Fruit fly (Drosophila melanogaster) whole organism, embryonic: ENCODE results near the gene CG5104.
A peak's percentile ranks its signal among the peaks of the same experiment; 100 is the strongest.

Experiments
- Adf1 ChIP-seq: fragments of 200-800 bp; sonication (Bioruptor generic); IDR thresholded peaks from 2 replicates; pipeline ENCODE4 v1.3.6; 2022; ENCODE audit warnings: missing biosample characterization, missing genetic modification characterization
- Antp ChIP-seq: fragments of 200-800 bp; sonication (Bioruptor generic); optimal IDR thresholded peaks from 3 replicates; lab custom pipeline; 2016; ENCODE audit warnings: missing biosample characterization, missing genetic modification characterization
- B-H1 ChIP-seq: fragments of 200-800 bp; sonication (Bioruptor generic); IDR thresholded peaks from 3 replicates; pipeline ENCODE4 v1.3.6; 2022; ENCODE audit warnings: missing biosample characterization, missing genetic modification characterization
- CG10321 ChIP-seq: fragments of 200-800 bp; sonication (Bioruptor generic); IDR thresholded peaks from 2 replicates; pipeline ENCODE4 v1.3.6; 2022; ENCODE audit warnings: missing biosample characterization, missing genetic modification characterization
- CG12659 ChIP-seq: fragments of 200-800 bp; sonication (Bioruptor generic); optimal IDR thresholded peaks from 3 replicates; lab custom pipeline; 2017; ENCODE audit warnings: mild to moderate bottlenecking, missing biosample characterization, missing genetic modification reagents, missing genetic modification characterization
- CG13287 ChIP-seq: fragments of 200-800 bp; sonication (Bioruptor generic); IDR thresholded peaks from 2 replicates; pipeline ENCODE4 v1.3.6; 2022; ENCODE audit warnings: missing biosample characterization, missing genetic modification characterization; ENCODE audit not compliant: partially characterized antibody
- CG13624 ChIP-seq: fragments of 200-800 bp; sonication (Bioruptor generic); optimal IDR thresholded peaks from 2 replicates; lab custom pipeline; 2016; ENCODE audit warnings: missing biosample characterization, missing genetic modification characterization
- CG15073 ChIP-seq: fragments of 200-800 bp; sonication (Bioruptor generic); optimal IDR thresholded peaks from 2 replicates; lab custom pipeline; 2016; ENCODE audit warnings: missing biosample characterization, missing genetic modification characterization
- CG1603 ChIP-seq: fragments of 200-800 bp; sonication (Bioruptor generic); optimal IDR thresholded peaks from 2 replicates; lab custom pipeline; 2019; ENCODE audit warnings: missing biosample characterization, mild to moderate bottlenecking, missing genetic modification characterization, moderate library complexity
- CG17912 ChIP-seq: fragments of 200-800 bp; sonication (Bioruptor generic); optimal IDR thresholded peaks from 2 replicates; lab custom pipeline; 2018; ENCODE audit warnings: missing biosample characterization, mild to moderate bottlenecking, missing genetic modification characterization
- CG18011 ChIP-seq: fragments of 200-800 bp; sonication (Bioruptor generic); optimal IDR thresholded peaks from 2 replicates; lab custom pipeline; 2017; ENCODE audit warnings: missing biosample characterization, missing genetic modification characterization, mild to moderate bottlenecking, moderate library complexity, missing genotype
- CG1832 ChIP-seq: fragments of 200-800 bp; sonication (Bioruptor generic); optimal IDR thresholded peaks from 2 replicates; lab custom pipeline; 2017; ENCODE audit warnings: missing biosample characterization, mild to moderate bottlenecking, missing genetic modification characterization, inconsistent platforms
- CG18476 ChIP-seq: fragments of 200-800 bp; sonication (Bioruptor generic); optimal IDR thresholded peaks from 2 replicates; lab custom pipeline; 2016; ENCODE audit warnings: missing biosample characterization, mild to moderate bottlenecking, missing genetic modification characterization
- CG34422 ChIP-seq: fragments of 200-800 bp; sonication (Bioruptor generic); IDR thresholded peaks from 3 replicates; pipeline ENCODE4 v1.3.6; 2022; ENCODE audit warnings: missing biosample characterization, missing genetic modification characterization
- CG3995 ChIP-seq: fragments of 200-800 bp; sonication (Bioruptor generic); optimal IDR thresholded peaks from 3 replicates; lab custom pipeline; 2016; ENCODE audit warnings: missing biosample characterization, missing genetic modification characterization
- CG4424 ChIP-seq: fragments of 200-800 bp; sonication (Bioruptor generic); optimal IDR thresholded peaks from 3 replicates; lab custom pipeline; 2016; ENCODE audit warnings: missing biosample characterization, missing genetic modification characterization
- CG4854 ChIP-seq: fragments of 200-800 bp; sonication (Bioruptor generic); optimal IDR thresholded peaks from 2 replicates; lab custom pipeline; 2016; ENCODE audit warnings: missing biosample characterization, missing genetic modification characterization, inconsistent platforms
- CG7839 ChIP-seq: fragments of 200-800 bp; sonication (Bioruptor generic); optimal IDR thresholded peaks from 3 replicates; lab custom pipeline; 2018; ENCODE audit warnings: missing biosample characterization, mild to moderate bottlenecking, missing genetic modification characterization, moderate library complexity
- CG7928 ChIP-seq: fragments of 200-800 bp; sonication (Bioruptor generic); optimal IDR thresholded peaks from 2 replicates; lab custom pipeline; 2017; ENCODE audit warnings: missing biosample characterization, mild to moderate bottlenecking, missing genetic modification characterization
- CG7963 ChIP-seq: fragments of 200-800 bp; sonication (Bioruptor generic); IDR thresholded peaks from 3 replicates; pipeline ENCODE4 v1.3.6; 2022; ENCODE audit warnings: missing biosample characterization, missing genetic modification characterization; ENCODE audit not compliant: partially characterized antibody
- CG8290 ChIP-seq, 3 experiments: fragments of 200-800 bp; sonication (Bioruptor generic); optimal IDR thresholded peaks; 2 replicates each; lab custom pipeline; 2016 to 2019; ENCODE audit warnings: missing biosample characterization in 3 of 3, missing genetic modification characterization in 3 of 3, mild to moderate bottlenecking in 2 of 3, moderate library complexity in 1 of 3
- CG9437 ChIP-seq: fragments of 200-800 bp; sonication (Bioruptor generic); optimal IDR thresholded peaks from 2 replicates; lab custom pipeline; 2018; ENCODE audit warnings: missing biosample characterization, mild to moderate bottlenecking, missing genetic modification characterization
- Camta ChIP-seq: fragments of 200-800 bp; sonication (Bioruptor generic); optimal IDR thresholded peaks from 2 replicates; lab custom pipeline; 2016; ENCODE audit warnings: missing biosample characterization, missing genetic modification characterization
- Dp ChIP-seq: fragments of 200-800 bp; sonication (Bioruptor generic); optimal IDR thresholded peaks from 2 replicates; lab custom pipeline; 2018; ENCODE audit warnings: missing biosample characterization, mild to moderate bottlenecking, missing genetic modification characterization, moderate library complexity
- E2f1 ChIP-seq: fragments of 200-800 bp; sonication (Bioruptor generic); IDR thresholded peaks from 2 replicates; pipeline ENCODE4 v1.3.6; 2022; ENCODE audit warnings: missing biosample characterization, missing genetic modification characterization
- ERR ChIP-seq: fragments of 200-800 bp; sonication (Bioruptor generic); optimal IDR thresholded peaks from 2 replicates; lab custom pipeline; 2016; ENCODE audit warnings: missing biosample characterization, missing genetic modification characterization
- Ets65A ChIP-seq: fragments of 200-800 bp; sonication (Bioruptor generic); peaks from one replicate; lab custom pipeline; 2016; ENCODE audit warnings: missing biosample characterization, missing genetic modification characterization
- Med ChIP-seq: fragments of 200-800 bp; sonication (Bioruptor generic); peaks from one replicate; lab custom pipeline; 2016; ENCODE audit warnings: missing biosample characterization, missing genetic modification characterization, mild to moderate bottlenecking, inconsistent platforms, moderate library complexity
- NFAT ChIP-seq: fragments of 200-800 bp; sonication (Bioruptor generic); IDR thresholded peaks from 2 replicates; pipeline ENCODE4 v1.3.6; 2022; ENCODE audit warnings: missing biosample characterization, missing genetic modification characterization
- Nf-YC ChIP-seq: fragments of 200-800 bp; optimal IDR thresholded peaks from 3 replicates; lab custom pipeline; 2019; ENCODE audit warnings: missing biosample characterization, mild to moderate bottlenecking, missing genetic modification characterization, moderate library complexity
- Rfx ChIP-seq: fragments of 200-800 bp; sonication (Bioruptor generic); IDR thresholded peaks from 2 replicates; pipeline ENCODE4 v1.3.6; 2022; ENCODE audit warnings: missing biosample characterization, missing genetic modification characterization
- Side ChIP-seq: fragments of 200-800 bp; sonication (Bioruptor generic); optimal IDR thresholded peaks from 2 replicates; lab custom pipeline; 2016; ENCODE audit warnings: missing biosample characterization, missing genetic modification characterization
- YL-1 ChIP-seq: fragments of 200-800 bp; sonication (Bioruptor generic); optimal IDR thresholded peaks from 3 replicates; lab custom pipeline; 2017; ENCODE audit warnings: missing biosample characterization, mild to moderate bottlenecking, missing genetic modification characterization
- dpn ChIP-seq, 2 experiments: fragments of 200-800 bp; sonication (Bioruptor generic); optimal IDR thresholded peaks; 3 replicates each; lab custom pipeline; 2016; ENCODE audit warnings: missing biosample characterization in 2 of 2, missing genetic modification characterization in 2 of 2
- fd3F ChIP-seq: fragments of 200-800 bp; sonication (Bioruptor generic); optimal IDR thresholded peaks from 2 replicates; lab custom pipeline; 2018; ENCODE audit warnings: missing biosample characterization, mild to moderate bottlenecking, missing genetic modification characterization, moderate library complexity
- fd64A ChIP-seq: fragments of 200-800 bp; sonication (Bioruptor generic); optimal IDR thresholded peaks from 3 replicates; lab custom pipeline; 2018; ENCODE audit warnings: missing biosample characterization, mild to moderate bottlenecking, missing genetic modification characterization
- gcm ChIP-seq: fragments of 200-800 bp; sonication (Bioruptor generic); optimal IDR thresholded peaks from 2 replicates; lab custom pipeline; 2019; ENCODE audit warnings: missing biosample characterization, mild to moderate bottlenecking, missing genetic modification characterization, moderate library complexity
- grn ChIP-seq: fragments of 200-800 bp; sonication (Bioruptor generic); optimal IDR thresholded peaks from 3 replicates; lab custom pipeline; 2017; ENCODE audit warnings: missing biosample characterization, missing genetic modification characterization
- knrl ChIP-seq: fragments of 200-800 bp; sonication (Bioruptor generic); IDR thresholded peaks from 3 replicates; pipeline ENCODE4 v1.3.6; 2022; ENCODE audit warnings: missing biosample characterization, missing genetic modification characterization; ENCODE audit not compliant: partially characterized antibody
- nerfin-2 ChIP-seq: fragments of 200-800 bp; sonication (Bioruptor generic); IDR thresholded peaks from 2 replicates; pipeline ENCODE4 v1.3.6; 2022; ENCODE audit warnings: missing biosample characterization, missing genetic modification characterization; ENCODE audit not compliant: partially characterized antibody
- phol ChIP-seq: fragments of 200-800 bp; sonication (Bioruptor generic); optimal IDR thresholded peaks from 3 replicates; lab custom pipeline; 2018; ENCODE audit warnings: missing biosample characterization, mild to moderate bottlenecking, missing genetic modification characterization, moderate library complexity
- ro ChIP-seq: fragments of 200-800 bp; sonication (Bioruptor generic); IDR thresholded peaks from 2 replicates; pipeline ENCODE4 v1.3.6; 2022; ENCODE audit warnings: missing biosample characterization, missing genetic modification characterization
- row ChIP-seq: fragments of 200-800 bp; sonication (Bioruptor generic); IDR thresholded peaks from 3 replicates; pipeline ENCODE4 v1.3.6; 2022; ENCODE audit warnings: missing biosample characterization, missing genetic modification characterization
- sd ChIP-seq: fragments of 200-800 bp; sonication (Bioruptor generic); optimal IDR thresholded peaks from 3 replicates; lab custom pipeline; 2018; ENCODE audit warnings: missing biosample characterization, mild to moderate bottlenecking, missing genetic modification characterization, moderate library complexity
- slou ChIP-seq: fragments of 200-800 bp; sonication (Bioruptor generic); optimal IDR thresholded peaks from 3 replicates; lab custom pipeline; 2016; ENCODE audit warnings: missing biosample characterization, missing genetic modification characterization
- stwl ChIP-seq: fragments of 200-800 bp; sonication (Bioruptor generic); optimal IDR thresholded peaks from 3 replicates; lab custom pipeline; 2018; ENCODE audit warnings: missing biosample characterization, mild to moderate bottlenecking, missing genetic modification characterization, moderate library complexity
- tx ChIP-seq: fragments of 200-800 bp; sonication (Bioruptor generic); optimal IDR thresholded peaks from 2 replicates; lab custom pipeline; 2016; ENCODE audit warnings: missing biosample characterization, missing genetic modification characterization
- unc-4 ChIP-seq: fragments of 200-800 bp; sonication (Bioruptor generic); IDR thresholded peaks from 2 replicates; pipeline ENCODE4 v1.3.6; 2022; ENCODE audit warnings: missing biosample characterization, missing genetic modification characterization; ENCODE audit not compliant: partially characterized antibody
- unpg ChIP-seq: fragments of 200-800 bp; sonication (Bioruptor generic); optimal IDR thresholded peaks from 3 replicates; lab custom pipeline; 2018; ENCODE audit warnings: missing biosample characterization, mild to moderate bottlenecking, missing genetic modification characterization, moderate library complexity
- zen ChIP-seq: fragments of 200-800 bp; sonication (Bioruptor generic); optimal IDR thresholded peaks from 3 replicates; lab custom pipeline; 2018; ENCODE audit warnings: missing biosample characterization, mild to moderate bottlenecking, missing genetic modification characterization, moderate library complexity

The CG5104 gene

dm6 chr3L:20491525-20492132 is 29.2 kb upstream of the CG5104 start, which contains the start of gene ND-39 (continued):
- no peak for TF ChIP-seq phol (tag; lab: Kevin White, UChicago)
- no peak for TF ChIP-seq CG7839 (tag; lab: Kevin White, UChicago)
- no peak for TF ChIP-seq Ets65A (GFP tag; lab: Kevin White, UChicago)
- no peak for TF ChIP-seq tx (GFP tag; lab: Kevin White, UChicago)
- TF ChIP-seq NFAT (GFP tag; lab: Robert Waterston, UW) = no peak
- TF ChIP-seq CG17912 (GFP tag; lab: Kevin White, UChicago) = no peak
- no peak for TF ChIP-seq Antp (GFP tag; lab: Kevin White, UChicago)
- peak; percentile 49 for TF ChIP-seq stwl (tag; lab: Kevin White, UChicago)
- no peak for TF ChIP-seq CG15073 (GFP tag; lab: Kevin White, UChicago)
- TF ChIP-seq gcm = no peak
- TF ChIP-seq ro (GFP tag; lab: Robert Waterston, UW) = no peak
- TF ChIP-seq CG9437 = no peak
- no peak for TF ChIP-seq Side (GFP tag; lab: Kevin White, UChicago)
- no peak for TF ChIP-seq CG18011 (GFP tag; lab: Kevin White, UChicago)
- TF ChIP-seq Med (GFP tag; lab: Kevin White, UChicago) = peak; percentile 42
- peak; percentile 10; the same call in 1 of the 3 replicates for TF ChIP-seq knrl (GFP tag; lab: Robert Waterston, UW)
- no peak for TF ChIP-seq Nf-YC (tag; lab: Kevin White, UChicago)
- TF ChIP-seq zen (tag; lab: Kevin White, UChicago) = no peak
- no peak for TF ChIP-seq E2f1 (GFP tag; lab: Robert Waterston, UW)
- TF ChIP-seq Camta (GFP tag; lab: Kevin White, UChicago) = no peak
- peak; percentile 17 for TF ChIP-seq sd (tag; lab: Kevin White, UChicago)
- no peak for TF ChIP-seq CG4854 (GFP tag; lab: Kevin White, UChicago)
- TF ChIP-seq fd64A (GFP tag; lab: Kevin White, UChicago) = no peak
- TF ChIP-seq CG1603 = peak; percentile 1
- no peak for TF ChIP-seq unpg (GFP tag; lab: Kevin White, UChicago)
- no peak for TF ChIP-seq CG8290 (GFP tag; optimal IDR thresholded peaks at IDR 0.05; lab: Kevin White, UChicago)
- peak in 1 of 2 experiments; percentile 29 for TF ChIP-seq CG8290 (tag; optimal IDR thresholded peaks at IDR 0.05; lab: Kevin White, UChicago)
- peak; percentile 65 for TF ChIP-seq Dp (GFP tag; lab: Kevin White, UChicago)
- no peak for TF ChIP-seq CG18476 (GFP tag; lab: Kevin White, UChicago)
- TF ChIP-seq Rfx (GFP tag; lab: Robert Waterston, UW) = no peak
- peak; percentile 94 for TF ChIP-seq grn (GFP tag; lab: Kevin White, UChicago)
- TF ChIP-seq unc-4 (GFP tag; lab: Robert Waterston, UW) = peak; percentile 35; the same call in 1 of the 2 replicates
- TF ChIP-seq CG7963 (GFP tag; lab: Robert Waterston, UW) = no peak
- TF ChIP-seq ERR (GFP tag; lab: Kevin White, UChicago) = no peak
- no peak for TF ChIP-seq YL-1 (GFP tag; lab: Kevin White, UChicago)
- no peak for TF ChIP-seq Adf1 (GFP tag; lab: Robert Waterston, UW)
- peak; percentile 54 for TF ChIP-seq CG13287 (GFP tag; lab: Robert Waterston, UW)
- peak; percentile 23 for TF ChIP-seq CG1832 (GFP tag; lab: Kevin White, UChicago)
- no peak for TF ChIP-seq CG3995 (GFP tag; lab: Kevin White, UChicago)
- TF ChIP-seq slou (GFP tag; lab: Kevin White, UChicago) = no peak
- peak; percentile 34; the same call in 1 of the 3 replicates for TF ChIP-seq row
- TF ChIP-seq fd3F (GFP tag; lab: Kevin White, UChicago) = no peak
- TF ChIP-seq dpn (GFP tag; optimal IDR thresholded peaks at IDR 0.05; lab: Kevin White, UChicago) = no peak
- no peak for TF ChIP-seq CG34422 (GFP tag; lab: Robert Waterston, UW)
- no peak for TF ChIP-seq B-H1 (GFP tag; lab: Robert Waterston, UW)
- no peak for TF ChIP-seq CG4424 (GFP tag; lab: Kevin White, UChicago)
- TF ChIP-seq CG13624 (GFP tag; lab: Kevin White, UChicago) = no peak
- peak; percentile 82 for TF ChIP-seq CG10321 (GFP tag; lab: Robert Waterston, UW)
- TF ChIP-seq CG12659 = peak; percentile 5
- TF ChIP-seq nerfin-2 (GFP tag; lab: Robert Waterston, UW) = no peak
- no peak for TF ChIP-seq CG7928
